Worm (Caenorhabditis elegans): ENCODE results near the gene C25F9.16.

C25F9.16 gene

ce11 chrV:19430351-19430913 lies 3.8 kb upstream of the C25F9.16 start:
- peak; percentile 65 for TF ChIP-seq ham-2 (GFP tag; optimal IDR thresholded peaks at IDR 0.05)
- peak; percentile 72 for TF ChIP-seq sptf-1 (tag; optimal IDR thresholded peaks at IDR 0.05)
- no peak for TF ChIP-seq hlh-1 (tag; optimal IDR thresholded peaks at IDR 0.05)
- no peak for TF ChIP-seq unc-120 (tag; optimal IDR thresholded peaks at IDR 0.05; ENCODE audit: poor library complexity, severe bottlenecking)
- peak; percentile 50 for TF ChIP-seq drap-1 (GFP tag; optimal IDR thresholded peaks at IDR 0.05)
- TF ChIP-seq nhr-12 (tag; optimal IDR thresholded peaks at IDR 0.05): no peak
- TF ChIP-seq bed-3 (GFP tag; optimal IDR thresholded peaks at IDR 0.05): no peak
- peak; percentile 25 for TF ChIP-seq sem-2 (GFP tag; optimal IDR thresholded peaks at IDR 0.05)

ce11 chrV:19431036-19431435 lies 3.2 kb upstream of the C25F9.16 start, which contains the start of gene srw-85:
Gene srw-85 (minus strand): TSS chrV:19431136.
- TF ChIP-seq ztf-11 (tag; optimal IDR thresholded peaks at IDR 0.05) (no peak), M03D4.4 (tag; optimal IDR thresholded peaks at IDR 0.05) (no peak), hlh-1 (tag; optimal IDR thresholded peaks at IDR 0.05) (no peak), mls-2 (tag; optimal IDR thresholded peaks at IDR 0.05) (no peak), ces-1 (GFP tag; optimal IDR thresholded peaks at IDR 0.05) (no peak), cnd-1 (tag; optimal IDR thresholded peaks at IDR 0.05) (no peak), flh-1 (GFP tag; optimal IDR thresholded peaks at IDR 0.05) (no peak), drap-1 (GFP tag; optimal IDR thresholded peaks at IDR 0.05) (no peak), lin-32 (GFP tag; optimal IDR thresholded peaks at IDR 0.05) (no peak), snpc-4 (tag; optimal IDR thresholded peaks at IDR 0.05) (no peak), unc-62 (GFP tag; optimal IDR thresholded peaks at IDR 0.05) (no peak), unc-39 (tag; optimal IDR thresholded peaks at IDR 0.05) (no peak), zip-8 (tag; optimal IDR thresholded peaks at IDR 0.05) (no peak)

- TF ChIP-seq mls-2 (tag; optimal IDR thresholded peaks at IDR 0.05) (no peak), elt-1 (tag; optimal IDR thresholded peaks at IDR 0.05; ENCODE audit: borderline replicate concordance, insufficient read depth) (no peak), sem-2 (GFP tag; optimal IDR thresholded peaks at IDR 0.05) (no peak), drap-1 (GFP tag; optimal IDR thresholded peaks at IDR 0.05) (no peak), snpc-4 (tag; optimal IDR thresholded peaks at IDR 0.05) (no peak), nhr-12 (tag; optimal IDR thresholded peaks at IDR 0.05) (no peak), lsy-2 (tag; optimal IDR thresholded peaks at IDR 0.05) (no peak), ham-2 (GFP tag; optimal IDR thresholded peaks at IDR 0.05) (no peak), hlh-1 (tag; optimal IDR thresholded peaks at IDR 0.05) (no peak), mep-1 (tag; optimal IDR thresholded peaks at IDR 0.05) (no peak), mab-5 (tag; optimal IDR thresholded peaks at IDR 0.05) (no peak), M03D4.4 (tag; optimal IDR thresholded peaks at IDR 0.05) (no peak), unc-120 (tag; optimal IDR thresholded peaks at IDR 0.05; ENCODE audit: poor library complexity, severe bottlenecking) (no peak)
Measured at ce11 chrV:19432030-19432429, 2.2 kb upstream of the C25F9.16 start.

- TF ChIP-seq unc-39 (tag; optimal IDR thresholded peaks at IDR 0.05) (no peak), flh-1 (GFP tag; optimal IDR thresholded peaks at IDR 0.05) (no peak), ham-2 (GFP tag; optimal IDR thresholded peaks at IDR 0.05) (no peak), mep-1 (tag; optimal IDR thresholded peaks at IDR 0.05) (no peak), tbx-8 (GFP tag; optimal IDR thresholded peaks at IDR 0.05) (no peak), lin-13 (tag; optimal IDR thresholded peaks at IDR 0.05) (no peak), sptf-1 (tag; optimal IDR thresholded peaks at IDR 0.05) (no peak), unc-120 (tag; optimal IDR thresholded peaks at IDR 0.05; ENCODE audit: poor library complexity, severe bottlenecking) (no peak), nhr-76 (tag; optimal IDR thresholded peaks at IDR 0.05) (no peak), nhr-12 (tag; optimal IDR thresholded peaks at IDR 0.05) (no peak), ceh-43 (GFP tag; optimal IDR thresholded peaks at IDR 0.05) (no peak), blmp-1 (tag; optimal IDR thresholded peaks at IDR 0.05) (no peak), ztf-11 (tag; optimal IDR thresholded peaks at IDR 0.05) (no peak), cnd-1 (tag; optimal IDR thresholded peaks at IDR 0.05) (no peak), elt-3 (tag; optimal IDR thresholded peaks at IDR 0.05) (no peak), ceh-39 (tag; optimal IDR thresholded peaks at IDR 0.05) (no peak)
Measured at ce11 chrV:19432972-19433371, 1.2 kb upstream of the C25F9.16 start, which contains the start of gene C25F9.11. Gene C25F9.11 (minus strand): TSS chrV:19433072.

- no peak for TF ChIP-seq ceh-83 (GFP tag; optimal IDR thresholded peaks at IDR 0.05)
- TF ChIP-seq mep-1 (tag; optimal IDR thresholded peaks at IDR 0.05): no peak
- TF ChIP-seq hlh-1 (tag; optimal IDR thresholded peaks at IDR 0.05): no peak
Measured at ce11 chrV:19436307-19436706, 2.1 kb downstream of the C25F9.16 start, which contains the start of gene C25F9.14. Gene C25F9.14 (plus strand): TSS chrV:19436484.
